Fruit fly (Drosophila melanogaster): ENCODE measurements around the gene Qsox3.

Gene Qsox3

dm6 chr3R:21911516-21911915 lies at the start of gene Qsox3:
Gene Qsox3, plus strand, starts transcription at chr3R:21911816.
- no peak for TF ChIP-seq noc (tag; optimal IDR thresholded peaks at IDR 0.05)

DNA sequence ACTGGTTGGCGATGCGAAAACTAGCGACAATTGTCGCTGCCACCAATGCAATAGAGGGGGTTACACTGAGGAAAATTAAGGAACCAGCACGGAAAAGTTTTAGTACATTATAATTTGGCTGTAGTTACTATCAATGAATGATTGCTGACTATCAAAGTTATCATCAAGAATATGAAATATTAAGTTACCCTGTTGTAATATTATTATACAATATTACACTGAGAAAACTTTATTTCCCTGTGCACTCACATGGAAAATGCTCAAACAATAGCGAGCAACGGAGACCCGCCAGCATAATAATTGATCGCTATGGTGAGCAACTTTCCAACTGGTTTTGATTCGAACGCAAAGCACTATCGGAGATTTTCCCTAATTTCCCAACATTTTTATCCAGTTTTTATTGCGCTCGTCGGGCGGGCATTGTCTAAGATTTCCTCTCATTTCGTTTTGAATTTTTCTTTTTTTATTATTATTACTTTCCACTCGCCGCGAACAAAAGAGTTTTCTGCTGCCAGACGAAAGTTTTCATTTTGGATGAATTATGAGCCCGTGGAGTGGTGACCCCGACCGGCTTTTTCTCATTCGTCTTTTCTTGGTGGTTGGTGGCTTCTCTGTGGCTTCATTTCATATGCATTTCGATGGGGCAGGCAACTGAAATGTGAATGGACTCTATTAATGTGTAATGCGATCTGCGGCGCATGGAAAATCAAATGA lies 49.3 kb upstream of the Qsox3 start:
- no peak for TF ChIP-seq noc (tag; optimal IDR thresholded peaks at IDR 0.05)

DNA sequence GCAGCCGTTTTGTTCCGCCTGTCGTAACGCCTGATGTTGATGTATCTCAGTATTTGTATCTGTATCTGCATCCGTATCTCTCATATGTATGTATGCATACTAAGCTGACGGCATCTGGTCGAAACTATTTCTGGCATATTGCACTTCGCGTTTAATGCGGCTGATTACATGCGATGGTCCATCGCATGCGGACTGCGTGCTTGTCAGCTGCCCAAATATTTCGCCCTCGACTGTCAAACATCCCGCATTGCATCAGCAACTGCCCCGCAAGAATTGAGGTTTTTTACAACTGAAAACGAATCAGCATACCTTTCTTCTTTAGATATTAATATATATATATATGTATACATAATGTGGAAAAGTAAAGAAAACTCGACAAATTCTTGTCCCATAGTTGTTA lies 48.7 kb upstream of the Qsox3 start:
- no peak for TF ChIP-seq noc (tag; optimal IDR thresholded peaks at IDR 0.05)

- TF ChIP-seq noc (tag; optimal IDR thresholded peaks at IDR 0.05), result no peak
Measured at dm6 chr3R:21863817-21864384, 47.7 kb upstream of the Qsox3 start.

DNA sequence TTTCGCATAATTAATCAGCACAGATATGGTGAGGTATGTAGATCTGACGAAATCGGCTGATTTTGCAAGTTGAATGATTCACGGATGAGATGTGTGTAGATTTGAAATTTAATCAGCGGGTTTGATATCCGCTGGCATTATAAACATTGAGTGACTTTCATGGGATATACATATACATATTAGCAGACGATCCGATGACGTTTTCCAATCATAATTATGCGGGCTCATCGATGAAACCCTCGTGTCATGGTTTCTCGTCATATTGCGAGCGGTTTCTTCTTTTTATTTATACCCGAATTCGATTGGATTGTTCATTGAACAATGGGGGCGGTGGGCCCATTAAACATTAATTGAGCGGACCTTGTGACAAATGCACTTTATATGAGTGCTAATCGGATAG lies 47.1 kb upstream of the Qsox3 start:
- TF ChIP-seq noc (tag; optimal IDR thresholded peaks at IDR 0.05), result no peak

DNA sequence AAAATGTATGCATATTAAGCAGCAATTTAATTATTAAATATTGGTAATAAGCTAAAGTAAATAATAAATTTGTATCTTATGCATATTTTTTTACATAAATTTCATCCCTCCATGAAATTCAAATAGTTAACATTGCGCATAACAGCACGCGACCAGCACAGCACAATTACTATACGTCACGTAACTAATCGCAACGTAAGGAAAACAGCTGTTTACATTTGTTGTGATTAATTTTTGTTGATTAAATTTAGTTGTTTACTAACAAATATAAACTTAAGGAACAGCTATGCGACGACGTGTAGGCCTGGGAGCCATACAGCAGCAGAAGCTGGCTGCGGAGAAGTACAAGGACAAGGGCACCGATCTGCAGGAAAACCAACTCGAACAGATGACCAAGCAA lies 46.6 kb upstream of the Qsox3 start, which contains the start of gene lsn:
lsn (plus strand) TSS at position 177 of the 400 bp plus-strand sequence.
- no peak for TF ChIP-seq noc (tag; optimal IDR thresholded peaks at IDR 0.05)

DNA sequence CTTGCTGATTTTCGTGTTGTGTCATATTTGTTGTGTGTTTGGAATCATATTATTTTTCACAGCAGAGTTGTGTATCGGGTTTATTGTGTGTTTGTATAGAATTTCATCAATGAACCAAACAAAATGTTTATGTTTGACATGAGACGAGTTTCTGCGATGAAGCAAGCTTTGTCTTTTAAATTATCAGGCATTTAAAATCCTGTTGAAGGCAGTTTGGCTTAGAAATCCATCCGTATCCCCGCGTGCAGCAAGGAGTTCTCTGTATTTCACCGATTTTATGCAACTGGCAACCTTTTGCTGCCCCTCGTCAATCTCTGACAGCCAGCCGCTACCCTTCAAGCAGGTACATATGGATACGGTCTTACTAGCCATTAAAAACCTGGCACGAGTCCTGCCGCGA lies 43.8 kb upstream of the Qsox3 start, which contains the start of the genes CG6569 and Cby:
CG6569 (minus strand) TSS at position 101 of the 400 bp plus-strand sequence.
Cby (plus strand) TSS at position 185 of the 400 bp plus-strand sequence.
- no peak for TF ChIP-seq noc (tag; optimal IDR thresholded peaks at IDR 0.05)

- TF ChIP-seq noc (tag; optimal IDR thresholded peaks at IDR 0.05), result no peak
Measured at dm6 chr3R:21869464-21870100, 42.0 kb upstream of the Qsox3 start, which contains the start of gene CG31174. Gene CG31174, minus strand, starts transcription at chr3R:21869514.

- peak; percentile 99 for TF ChIP-seq noc (tag; optimal IDR thresholded peaks at IDR 0.05)
Measured at dm6 chr3R:21870158-21870971, 41.3 kb upstream of the Qsox3 start, which contains the start of gene CG31431. Gene CG31431, plus strand, starts transcription at chr3R:21870681.

dm6 chr3R:21871348-21871940 lies 40.2 kb upstream of the Qsox3 start:
- TF ChIP-seq noc (tag; optimal IDR thresholded peaks at IDR 0.05), result peak; percentile 13

dm6 chr3R:21873439-21873838 lies 38.2 kb upstream of the Qsox3 start, which contains the start of gene CG31178:
Gene CG31178, plus strand, starts transcription at chr3R:21873739.
- no peak for TF ChIP-seq noc (tag; optimal IDR thresholded peaks at IDR 0.05)

DNA sequence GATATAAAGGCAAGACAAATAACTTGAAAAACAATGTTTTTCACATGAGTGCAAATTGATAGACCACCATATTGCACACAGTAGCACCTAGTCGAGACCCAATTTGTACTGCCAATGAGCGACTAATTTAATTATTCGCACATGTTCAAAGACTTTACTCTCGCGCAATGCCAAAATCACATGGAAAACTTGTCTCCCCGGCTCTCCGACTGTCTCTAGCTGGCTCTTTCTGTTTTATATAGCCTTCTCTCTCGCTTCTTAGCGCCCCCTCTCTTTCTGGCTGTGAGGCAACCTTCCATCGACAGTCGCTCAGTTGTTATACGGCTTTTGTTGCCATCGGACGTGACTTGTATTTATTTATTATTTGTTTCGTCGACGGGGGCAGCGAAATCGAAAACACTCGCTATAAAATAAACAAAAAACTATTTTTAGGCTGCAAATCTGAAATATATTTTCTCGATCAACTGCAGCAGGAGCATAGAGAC lies 36.6 kb upstream of the Qsox3 start, which contains the start of gene CG6656:
CG6656 (plus strand) TSS at position 312 of the 485 bp plus-strand sequence.
- TF ChIP-seq noc (tag; optimal IDR thresholded peaks at IDR 0.05), result peak; percentile 46

- no peak for TF ChIP-seq noc (tag; optimal IDR thresholded peaks at IDR 0.05)
Measured at dm6 chr3R:21877636-21878035, 34.0 kb upstream of the Qsox3 start, which contains the start of gene P5CDh2. Gene P5CDh2, plus strand, starts transcription at chr3R:21877936.

- no peak for TF ChIP-seq noc (tag; optimal IDR thresholded peaks at IDR 0.05)
Measured at dm6 chr3R:21878473-21878872, 33.1 kb upstream of the Qsox3 start, which contains the start of gene CG34148. Gene CG34148, minus strand, starts transcription at chr3R:21878686.

dm6 chr3R:21880510-21880909 lies 31.1 kb upstream of the Qsox3 start, which contains the start of gene CG31465:
Gene CG31465, plus strand, starts transcription at chr3R:21880810.
- TF ChIP-seq noc (tag; optimal IDR thresholded peaks at IDR 0.05), result no peak

Data from whole organism, larva.